Worm (Caenorhabditis elegans): Measurements from ENCODE around the gene lido-15.

Gene lido-15

ce11 chrII:3839562-3839961 is 27.5 kb downstream of the lido-15 start, which contains the start of gene C17A2.4:
Gene C17A2.4 (plus strand): TSS chrII:3839862.
- no peak for TF ChIP-seq cog-1 (tag; optimal IDR thresholded peaks at IDR 0.05)
- TF ChIP-seq klf-2 (GFP tag; conservative IDR thresholded peaks at IDR 0.05), result no peak
- no peak for TF ChIP-seq T22C8.4 (GFP tag; IDR thresholded peaks at IDR 0.05)
- no peak for TF ChIP-seq flt-1 (GFP tag; IDR thresholded peaks at IDR 0.05)
- TF ChIP-seq tab-1 (GFP tag; IDR thresholded peaks at IDR 0.05), result no peak
- TF ChIP-seq ztf-29 (GFP tag; IDR thresholded peaks at IDR 0.05), result no peak
- TF ChIP-seq ref-1 (GFP tag; conservative IDR thresholded peaks at IDR 0.05), result no peak
- TF ChIP-seq med-1 (GFP tag; optimal IDR thresholded peaks at IDR 0.05; ENCODE audit: insufficient read depth), result no peak
- TF ChIP-seq ztf-23 (GFP tag; IDR thresholded peaks at IDR 0.05), result no peak

ce11 chrII:3843305-3843704 is 31.2 kb downstream of the lido-15 start, which contains the start of the genes C17A2.7 and C17A2.3:
Gene C17A2.7 (minus strand): TSS chrII:3843405.
Gene C17A2.3 (plus strand): TSS chrII:3843609.
- TF ChIP-seq cog-1 (tag; optimal IDR thresholded peaks at IDR 0.05) (no peak), ztf-29 (GFP tag; IDR thresholded peaks at IDR 0.05) (no peak), ref-1 (GFP tag; conservative IDR thresholded peaks at IDR 0.05) (no peak), tab-1 (GFP tag; IDR thresholded peaks at IDR 0.05) (no peak), flt-1 (GFP tag; IDR thresholded peaks at IDR 0.05) (no peak), klf-2 (GFP tag; conservative IDR thresholded peaks at IDR 0.05) (no peak), med-1 (GFP tag; optimal IDR thresholded peaks at IDR 0.05; ENCODE audit: insufficient read depth) (no peak), ztf-23 (GFP tag; IDR thresholded peaks at IDR 0.05) (no peak), T22C8.4 (GFP tag; IDR thresholded peaks at IDR 0.05) (no peak)

- no peak for TF ChIP-seq ztf-23 (GFP tag; IDR thresholded peaks at IDR 0.05)
Observed at ce11 chrII:3846028-3846427, 33.9 kb downstream of the lido-15 start, which contains the start of gene C17A2.2. Gene C17A2.2 (plus strand): TSS chrII:3846328.

ce11 chrII:3850655-3851054 is 38.6 kb downstream of the lido-15 start, which contains the start of gene nhr-72:
Gene nhr-72 (minus strand): TSS chrII:3850755.
- TF ChIP-seq flt-1 (GFP tag; IDR thresholded peaks at IDR 0.05) (no peak), ref-1 (GFP tag; conservative IDR thresholded peaks at IDR 0.05) (no peak), med-1 (GFP tag; optimal IDR thresholded peaks at IDR 0.05; ENCODE audit: insufficient read depth) (no peak), ztf-23 (GFP tag; IDR thresholded peaks at IDR 0.05) (no peak), tab-1 (GFP tag; IDR thresholded peaks at IDR 0.05) (no peak), cog-1 (tag; optimal IDR thresholded peaks at IDR 0.05) (no peak), ztf-29 (GFP tag; IDR thresholded peaks at IDR 0.05) (no peak), T22C8.4 (GFP tag; IDR thresholded peaks at IDR 0.05) (no peak)

ce11 chrII:3852654-3853053 is 40.6 kb downstream of the lido-15 start, which contains the start of gene nhr-257:
Gene nhr-257 (plus strand): TSS chrII:3852954.
- TF ChIP-seq tab-1 (GFP tag; IDR thresholded peaks at IDR 0.05) (no peak), flt-1 (GFP tag; IDR thresholded peaks at IDR 0.05) (no peak), med-1 (GFP tag; optimal IDR thresholded peaks at IDR 0.05; ENCODE audit: insufficient read depth) (no peak), T22C8.4 (GFP tag; IDR thresholded peaks at IDR 0.05) (no peak), ref-1 (GFP tag; conservative IDR thresholded peaks at IDR 0.05) (no peak), klf-2 (GFP tag; conservative IDR thresholded peaks at IDR 0.05) (no peak), cog-1 (tag; optimal IDR thresholded peaks at IDR 0.05) (no peak), ztf-29 (GFP tag; IDR thresholded peaks at IDR 0.05) (no peak), ztf-23 (GFP tag; IDR thresholded peaks at IDR 0.05) (no peak)

- TF ChIP-seq ztf-29 (GFP tag; IDR thresholded peaks at IDR 0.05) (no peak), tab-1 (GFP tag; IDR thresholded peaks at IDR 0.05) (no peak), cog-1 (tag; optimal IDR thresholded peaks at IDR 0.05) (no peak), T22C8.4 (GFP tag; IDR thresholded peaks at IDR 0.05) (no peak), ref-1 (GFP tag; conservative IDR thresholded peaks at IDR 0.05) (no peak), flt-1 (GFP tag; IDR thresholded peaks at IDR 0.05) (no peak), med-1 (GFP tag; optimal IDR thresholded peaks at IDR 0.05; ENCODE audit: insufficient read depth) (no peak), klf-2 (GFP tag; conservative IDR thresholded peaks at IDR 0.05) (no peak), ztf-23 (GFP tag; IDR thresholded peaks at IDR 0.05) (no peak)
Observed at ce11 chrII:3860826-3861225, 48.7 kb downstream of the lido-15 start, which contains the start of gene oac-11. Gene oac-11 (minus strand): TSS chrII:3860926.

- TF ChIP-seq tab-1 (GFP tag; IDR thresholded peaks at IDR 0.05) (no peak), med-1 (GFP tag; optimal IDR thresholded peaks at IDR 0.05; ENCODE audit: insufficient read depth) (no peak), T22C8.4 (GFP tag; IDR thresholded peaks at IDR 0.05) (no peak), cog-1 (tag; optimal IDR thresholded peaks at IDR 0.05) (no peak), ztf-23 (GFP tag; IDR thresholded peaks at IDR 0.05) (no peak), flt-1 (GFP tag; IDR thresholded peaks at IDR 0.05) (no peak), klf-2 (GFP tag; conservative IDR thresholded peaks at IDR 0.05) (no peak), ztf-29 (GFP tag; IDR thresholded peaks at IDR 0.05) (no peak)
Observed at ce11 chrII:3862053-3862452, 50.0 kb downstream of the lido-15 start.
